Worm (Caenorhabditis elegans) whole organism, young adult: ENCODE measurements around the gene F54F7.8.

Experiments
- D2030.7 ChIP-seq: fragments of 200-800 bp; sonication (Bioruptor generic); IDR thresholded peaks from 2 replicates; pipeline ENCODE4 v1.3.6; 2022; ENCODE audit warnings: missing genetic modification reagents, missing genetic modification characterization, missing compliant biosample characterization
- ama-1 ChIP-seq, 3 experiments: fragments of 150-350 bp in 1 of 3; sonication (generic microtip) in 2 of 3; optimal IDR thresholded peaks; 2 replicates each; lab custom pipeline; 2014 to 2018; ENCODE audit warnings: missing biosample characterization in 2 of 3, missing genetic modification characterization in 2 of 3, missing genetic modification reagents in 2 of 3
- fkh-3 ChIP-seq: sonication (generic microtip); optimal IDR thresholded peaks from 2 replicates; lab custom pipeline; 2016; ENCODE audit warnings: mild to moderate bottlenecking, missing genetic modification characterization, missing compliant biosample characterization
- hrde-1 ChIP-seq: sonication (generic microtip); optimal IDR thresholded peaks from 2 replicates; lab custom pipeline; 2016; ENCODE audit warnings: missing genetic modification characterization, mild to moderate bottlenecking, missing compliant biosample characterization, moderate library complexity, missing genotype, missing genetic modification reagents, borderline replicate concordance
- hsf-1 ChIP-seq: fragments of 200-800 bp; sonication (Bioruptor generic); IDR thresholded peaks from 2 replicates; pipeline ENCODE4 v1.3.6; 2022; ENCODE audit warnings: missing genetic modification reagents, missing genetic modification characterization, missing compliant biosample characterization
- lin-54 ChIP-seq: fragments of 200-800 bp; sonication (Bioruptor generic); optimal IDR thresholded peaks from 2 replicates; lab custom pipeline; 2018; ENCODE audit warnings: mild to moderate bottlenecking, missing genetic modification characterization, missing compliant biosample characterization
- lsy-27 ChIP-seq: sonication (generic microtip); optimal IDR thresholded peaks from 2 replicates; lab custom pipeline; 2017; ENCODE audit warnings: missing genetic modification characterization, mild to moderate bottlenecking, missing compliant biosample characterization, antibody characterized with exemption, missing genotype, borderline replicate concordance; ENCODE audit not compliant: insufficient read depth
- ztf-6 ChIP-seq: fragments of 200-800 bp; sonication (Bioruptor generic); IDR thresholded peaks from 2 replicates; pipeline ENCODE4 v1.3.6; 2022; ENCODE audit warnings: missing genetic modification reagents, missing genetic modification characterization, missing compliant biosample characterization

DNA sequence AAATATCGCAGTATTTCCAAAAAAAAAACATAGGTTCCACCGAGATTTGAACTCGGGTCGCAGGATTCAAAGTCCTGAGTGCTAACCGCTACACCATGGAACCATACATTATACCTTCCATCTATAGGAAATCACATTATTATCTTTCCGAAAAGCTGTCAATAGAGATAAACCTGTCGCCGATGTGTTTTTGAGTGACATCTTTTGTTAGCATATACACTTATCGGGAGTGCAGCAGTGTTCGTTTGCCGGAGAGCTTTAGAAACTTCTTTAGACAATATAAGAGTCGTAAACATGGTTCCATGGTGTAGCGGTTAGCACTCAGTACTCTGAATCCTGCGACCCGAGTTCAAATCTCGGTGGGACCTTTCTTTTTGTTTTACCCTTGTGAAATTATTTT, 17.4 kb upstream of the F54F7.8 start:
- TF ChIP-seq fkh-3 (tag; lab: Kevin White, UChicago) (no peak), ztf-6 (no peak), hsf-1 (GFP tag; lab: Robert Waterston, UW) (no peak), ama-1 (optimal IDR thresholded peaks at IDR 0.05; lab: Kevin White, UChicago) (no peak), ama-1 (GFP tag; optimal IDR thresholded peaks at IDR 0.05; lab: Kevin White, UChicago) (no peak), hrde-1 (tag; lab: Kevin White, UChicago) (no peak), lin-54 (no peak), lsy-27 (tag; lab: Kevin White, UChicago) (peak; percentile 8), D2030.7 (GFP tag; lab: Robert Waterston, UW) (peak; percentile 57)
